Worm (Caenorhabditis elegans) whole organism, mixed stage, embryonic: ENCODE data around the gene str-31.

ENCODE experiments used
- M03D4.4 ChIP-seq: sonication (generic microtip); optimal IDR thresholded peaks from 2 replicates; lab custom pipeline; 2017; ENCODE audit warnings: mild to moderate bottlenecking, missing genetic modification characterization, missing compliant biosample characterization
- bed-3 ChIP-seq: fragments of 200-800 bp; sonication (Bioruptor generic); optimal IDR thresholded peaks from 3 replicates; lab custom pipeline; 2018; ENCODE audit warnings: mild to moderate bottlenecking, missing genetic modification characterization, moderate library complexity, missing compliant biosample characterization
- blmp-1 ChIP-seq: fragments of 150-350 bp; optimal IDR thresholded peaks from 2 replicates; lab custom pipeline; 2014; ENCODE audit warnings: missing biosample characterization, missing genetic modification characterization
- ceh-39 ChIP-seq: fragments of 150-350 bp; optimal IDR thresholded peaks from 2 replicates; lab custom pipeline; 2014; ENCODE audit warnings: missing biosample characterization, missing genetic modification characterization
- ceh-43 ChIP-seq: fragments of 200-800 bp; sonication (Bioruptor generic); optimal IDR thresholded peaks from 2 replicates; lab custom pipeline; 2018; ENCODE audit warnings: mild to moderate bottlenecking, missing genetic modification characterization, moderate library complexity, missing compliant biosample characterization
- ceh-83 ChIP-seq: fragments of 200-800 bp; sonication (Bioruptor generic); optimal IDR thresholded peaks from 2 replicates; lab custom pipeline; 2018; ENCODE audit warnings: mild to moderate bottlenecking, missing genetic modification characterization, missing compliant biosample characterization
- ces-1 ChIP-seq: fragments of 150-350 bp; optimal IDR thresholded peaks from 2 replicates; lab custom pipeline; 2014; ENCODE audit warnings: missing biosample characterization, missing genetic modification reagents, missing genetic modification characterization
- cnd-1 ChIP-seq: fragments of 200-800 bp; sonication (Bioruptor generic); optimal IDR thresholded peaks from 2 replicates; lab custom pipeline; 2018; ENCODE audit warnings: mild to moderate bottlenecking, missing genetic modification characterization, missing compliant biosample characterization
- drap-1 ChIP-seq: fragments of 200-800 bp; sonication (Bioruptor generic); optimal IDR thresholded peaks from 3 replicates; lab custom pipeline; 2018; ENCODE audit warnings: mild to moderate bottlenecking, missing genetic modification characterization, missing compliant biosample characterization
- elt-1 ChIP-seq: sonication (generic microtip); optimal IDR thresholded peaks from 2 replicates; lab custom pipeline; 2017; ENCODE audit warnings: missing genetic modification characterization, mild to moderate bottlenecking, missing compliant biosample characterization, antibody characterized with exemption, moderate library complexity, borderline replicate concordance; ENCODE audit not compliant: insufficient read depth
- elt-3 ChIP-seq: fragments of 150-350 bp; optimal IDR thresholded peaks from 2 replicates; lab custom pipeline; 2014; ENCODE audit warnings: missing biosample characterization, missing genetic modification characterization
- flh-1 ChIP-seq: fragments of 200-800 bp; sonication (Bioruptor generic); optimal IDR thresholded peaks from 2 replicates; lab custom pipeline; 2018; ENCODE audit warnings: mild to moderate bottlenecking, missing genetic modification characterization, moderate library complexity, missing compliant biosample characterization
- ham-2 ChIP-seq: fragments of 200-800 bp; sonication (Bioruptor generic); optimal IDR thresholded peaks from 2 replicates; lab custom pipeline; 2018; ENCODE audit warnings: mild to moderate bottlenecking, missing genetic modification characterization, missing compliant biosample characterization
- hlh-1 ChIP-seq: fragments of 150-350 bp; optimal IDR thresholded peaks from 2 replicates; lab custom pipeline; 2014; ENCODE audit warnings: missing biosample characterization, missing genetic modification reagents, missing genetic modification characterization
- lin-13 ChIP-seq: fragments of 150-350 bp; optimal IDR thresholded peaks from 2 replicates; lab custom pipeline; 2014; ENCODE audit warnings: missing biosample characterization, missing genetic modification characterization
- lin-32 ChIP-seq: fragments of 200-800 bp; sonication (Bioruptor generic); optimal IDR thresholded peaks from 2 replicates; lab custom pipeline; 2018; ENCODE audit warnings: mild to moderate bottlenecking, missing genetic modification characterization, missing compliant biosample characterization
- lsy-2 ChIP-seq: fragments of 150-350 bp; optimal IDR thresholded peaks from 2 replicates; lab custom pipeline; 2014; ENCODE audit warnings: missing biosample characterization, missing genetic modification characterization
- mab-5 ChIP-seq: fragments of 150-350 bp; optimal IDR thresholded peaks from 2 replicates; lab custom pipeline; 2014; ENCODE audit warnings: missing biosample characterization, missing genetic modification characterization
- mep-1 ChIP-seq: fragments of 150-350 bp; optimal IDR thresholded peaks from 2 replicates; lab custom pipeline; 2017; ENCODE audit warnings: missing biosample characterization, missing genetic modification reagents, missing genetic modification characterization, inconsistent platforms
- mls-2 ChIP-seq: sonication (generic microtip); optimal IDR thresholded peaks from 2 replicates; lab custom pipeline; 2016; ENCODE audit warnings: mild to moderate bottlenecking, missing genetic modification characterization, moderate library complexity, missing compliant biosample characterization
- nhr-12 ChIP-seq: fragments of 150-350 bp; optimal IDR thresholded peaks from 2 replicates; lab custom pipeline; 2014; ENCODE audit warnings: missing biosample characterization, missing genetic modification characterization
- nhr-2 ChIP-seq: fragments of 150-350 bp; optimal IDR thresholded peaks from 2 replicates; lab custom pipeline; 2014; ENCODE audit warnings: missing biosample characterization, missing genetic modification characterization
- nhr-237 ChIP-seq: fragments of 150-350 bp; optimal IDR thresholded peaks from 2 replicates; lab custom pipeline; 2014; ENCODE audit warnings: missing biosample characterization, missing genetic modification characterization
- nhr-28 ChIP-seq: fragments of 150-350 bp; optimal IDR thresholded peaks from 2 replicates; lab custom pipeline; 2014; ENCODE audit warnings: missing biosample characterization, missing genetic modification characterization
- nhr-76 ChIP-seq: sonication (generic microtip); optimal IDR thresholded peaks from 2 replicates; lab custom pipeline; 2017; ENCODE audit warnings: missing biosample characterization, missing genetic modification characterization
- pha-4 ChIP-seq: fragments of 150-350 bp; optimal IDR thresholded peaks from 2 replicates; lab custom pipeline; 2018; ENCODE audit warnings: missing biosample characterization, missing genetic modification reagents, missing genetic modification characterization
- sem-2 ChIP-seq: fragments of 200-800 bp; sonication (Bioruptor generic); optimal IDR thresholded peaks from 2 replicates; lab custom pipeline; 2018; ENCODE audit warnings: mild to moderate bottlenecking, missing genetic modification characterization, missing compliant biosample characterization
- snpc-4 ChIP-seq: fragments of 150-350 bp; optimal IDR thresholded peaks from 2 replicates; lab custom pipeline; 2014; ENCODE audit warnings: missing biosample characterization, missing genetic modification characterization
- sptf-1 ChIP-seq: sonication (generic microtip); optimal IDR thresholded peaks from 2 replicates; lab custom pipeline; 2017; ENCODE audit warnings: mild to moderate bottlenecking, missing genetic modification characterization, moderate library complexity, missing compliant biosample characterization
- tbx-8 ChIP-seq: fragments of 200-800 bp; sonication (Bioruptor generic); optimal IDR thresholded peaks from 2 replicates; lab custom pipeline; 2018; ENCODE audit warnings: mild to moderate bottlenecking, missing genetic modification characterization, moderate library complexity, missing compliant biosample characterization
- unc-120 ChIP-seq: sonication (generic microtip); optimal IDR thresholded peaks from 2 replicates; lab custom pipeline; 2017; ENCODE audit warnings: missing genetic modification characterization, missing compliant biosample characterization; ENCODE audit not compliant: poor library complexity, severe bottlenecking
- unc-39 ChIP-seq: fragments of 150-350 bp; optimal IDR thresholded peaks from 2 replicates; lab custom pipeline; 2014; ENCODE audit warnings: missing biosample characterization, missing genetic modification characterization
- unc-62 ChIP-seq: fragments of 150-350 bp; optimal IDR thresholded peaks from 2 replicates; lab custom pipeline; 2014; ENCODE audit warnings: missing biosample characterization, missing genetic modification reagents, missing genetic modification characterization
- zip-8 ChIP-seq: fragments of 150-350 bp; optimal IDR thresholded peaks from 2 replicates; lab custom pipeline; 2014; ENCODE audit warnings: missing biosample characterization, missing genetic modification characterization
- ztf-11 ChIP-seq: fragments of 150-350 bp; optimal IDR thresholded peaks from 2 replicates; lab custom pipeline; 2014; ENCODE audit warnings: missing biosample characterization, missing genetic modification characterization

Gene str-31

DNA sequence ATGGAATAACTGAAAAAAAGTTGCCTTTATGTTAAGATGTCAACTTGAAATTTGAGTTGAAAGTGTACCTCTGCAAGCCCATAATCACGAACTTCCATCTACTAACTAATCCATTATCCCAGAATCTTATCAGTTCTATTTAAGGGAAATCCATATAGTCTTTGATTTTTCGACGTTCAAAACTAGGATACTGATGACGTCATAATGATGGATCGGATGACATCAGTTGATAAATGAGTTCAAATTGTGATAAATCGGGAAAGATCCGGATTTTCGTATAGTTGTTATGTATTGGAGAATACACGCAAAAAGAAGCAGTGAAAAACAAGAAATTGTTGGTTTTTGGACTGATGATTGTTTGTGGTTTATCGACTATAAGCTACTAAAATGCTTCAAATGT, 35.3 kb upstream of the str-31 start:
- TF ChIP-seq zip-8 (tag; lab: Kevin White, UChicago): peak; percentile 92
- TF ChIP-seq ztf-11 (tag; lab: Kevin White, UChicago): no peak
- TF ChIP-seq, all 35 proteins: peak for 1

DNA sequence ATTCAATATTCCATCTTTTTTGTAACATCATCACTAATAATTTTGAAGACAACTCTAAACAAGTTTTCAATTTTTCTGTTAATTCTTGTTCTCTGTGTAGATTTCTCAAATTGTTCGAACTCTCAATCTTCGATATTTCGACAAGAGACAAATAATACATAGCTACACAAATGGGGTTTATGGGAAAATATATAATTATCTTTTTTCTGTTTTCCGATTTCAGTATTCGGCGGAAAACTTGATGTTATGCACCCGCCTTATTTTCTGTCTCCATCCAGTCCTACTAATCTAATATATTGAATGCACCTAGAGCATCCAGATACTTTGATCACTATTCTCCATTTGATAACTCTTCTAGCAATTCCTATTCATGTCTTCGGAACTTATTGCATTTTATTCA, 30.5 kb upstream of the str-31 start, which contains the start of gene srh-268:
Gene srh-268, plus strand, starts transcription at position 301 of the 400 bp plus-strand sequence.
- TF ChIP-seq zip-8 (tag; lab: Kevin White, UChicago) (no peak), unc-120 (tag; lab: Kevin White, UChicago) (no peak), lsy-2 (tag; lab: Kevin White, UChicago) (no peak), ces-1 (GFP tag; lab: Kevin White, UChicago) (no peak), mab-5 (tag; lab: Kevin White, UChicago) (no peak), elt-1 (tag; lab: Kevin White, UChicago) (no peak), ztf-11 (tag; lab: Kevin White, UChicago) (no peak)

DNA sequence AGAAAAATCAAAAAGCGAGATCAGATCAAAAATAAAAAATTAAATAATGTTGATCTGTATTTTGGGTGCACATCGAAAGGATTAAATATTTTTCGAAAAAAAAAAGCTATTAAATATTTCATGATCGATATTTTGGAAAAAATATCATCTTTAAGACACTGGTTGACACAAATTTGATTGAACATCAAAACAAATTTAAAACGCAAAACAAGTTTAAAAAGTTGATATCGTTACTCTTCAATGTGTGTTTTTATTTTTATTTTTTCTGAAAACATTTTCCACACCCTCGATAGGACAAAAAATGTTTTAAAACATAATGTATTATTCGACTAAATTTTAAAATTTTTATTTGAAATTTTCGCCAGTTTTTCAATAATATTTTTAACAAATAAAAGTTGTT, 29.6 kb upstream of the str-31 start, which contains the start of gene C54F6.12:
Gene C54F6.12, minus strand, starts transcription at position 101 of the 400 bp plus-strand sequence.
- TF ChIP-seq drap-1 (GFP tag; lab: Kevin White, UChicago) (no peak), snpc-4 (no peak), nhr-237 (tag; lab: Kevin White, UChicago) (no peak), nhr-76 (tag; lab: Kevin White, UChicago) (no peak), nhr-2 (no peak), lin-32 (GFP tag; lab: Kevin White, UChicago) (no peak), hlh-1 (tag; lab: Kevin White, UChicago) (no peak), ceh-43 (GFP tag; lab: Kevin White, UChicago) (no peak), sem-2 (no peak), mab-5 (tag; lab: Kevin White, UChicago) (no peak), mls-2 (no peak), unc-39 (tag; lab: Kevin White, UChicago) (no peak), ceh-39 (no peak), nhr-12 (tag; lab: Kevin White, UChicago) (no peak), zip-8 (tag; lab: Kevin White, UChicago) (no peak), blmp-1 (tag; lab: Kevin White, UChicago) (no peak)

- TF ChIP-seq nhr-237 (tag; lab: Kevin White, UChicago) (no peak), unc-39 (tag; lab: Kevin White, UChicago) (no peak), flh-1 (GFP tag; lab: Kevin White, UChicago) (no peak), nhr-12 (tag; lab: Kevin White, UChicago) (no peak), unc-62 (no peak), mep-1 (tag; lab: Kevin White, UChicago) (no peak), hlh-1 (tag; lab: Kevin White, UChicago) (no peak), pha-4 (tag; lab: Kevin White, UChicago) (no peak), nhr-28 (tag; lab: Kevin White, UChicago) (no peak), bed-3 (no peak), elt-3 (no peak), ztf-11 (tag; lab: Kevin White, UChicago) (no peak), mab-5 (tag; lab: Kevin White, UChicago) (no peak)
Measured at ce11 chrV:7532947-7533346, 24.5 kb upstream of the str-31 start, which contains the start of gene C54F6.3. Gene C54F6.3 (plus strand): TSS chrV:7533247.

ce11 chrV:7529840-7530239, 21.4 kb upstream of the str-31 start, which contains the start of gene swt-2:
Gene swt-2 (plus strand): TSS chrV:7530140.
- TF ChIP-seq lin-32 (GFP tag; lab: Kevin White, UChicago): no peak
- TF ChIP-seq ceh-43 (GFP tag; lab: Kevin White, UChicago): no peak
- TF ChIP-seq cnd-1 (tag; lab: Kevin White, UChicago): no peak
- TF ChIP-seq ztf-11 (tag; lab: Kevin White, UChicago): no peak
- TF ChIP-seq tbx-8: no peak
- no peak for TF ChIP-seq nhr-28 (tag; lab: Kevin White, UChicago)
- no peak for TF ChIP-seq ham-2 (GFP tag; lab: Kevin White, UChicago)
- TF ChIP-seq ceh-39: no peak
- no peak for TF ChIP-seq blmp-1 (tag; lab: Kevin White, UChicago)
- no peak for TF ChIP-seq lin-13 (tag; lab: Kevin White, UChicago)
- no peak for TF ChIP-seq nhr-76 (tag; lab: Kevin White, UChicago)
- no peak for TF ChIP-seq pha-4 (tag; lab: Kevin White, UChicago)
- no peak for TF ChIP-seq unc-39 (tag; lab: Kevin White, UChicago)
- TF ChIP-seq ces-1 (GFP tag; lab: Kevin White, UChicago): no peak
- no peak for TF ChIP-seq snpc-4
- no peak for TF ChIP-seq nhr-12 (tag; lab: Kevin White, UChicago)
- TF ChIP-seq ceh-83 (GFP tag; lab: Kevin White, UChicago): no peak
- no peak for TF ChIP-seq M03D4.4 (tag; lab: Kevin White, UChicago)
- no peak for TF ChIP-seq sptf-1 (tag; lab: Kevin White, UChicago)
- TF ChIP-seq, all 35 proteins: peak for 0
